Fruit fly (Drosophila melanogaster): ENCODE results near the gene Prp3.

The Prp3 gene

dm6 chr3L:19929051-19929718 is 19.1 kb downstream of the Prp3 start (continued):
- TF ChIP-seq esn (GFP tag; optimal IDR thresholded peaks at IDR 0.05) (peak; percentile 58), acj6 (GFP tag; optimal IDR thresholded peaks at IDR 0.05) (peak; percentile 8), cyc (GFP tag; optimal IDR thresholded peaks at IDR 0.05) (peak; percentile 5), Ets96B (tag; optimal IDR thresholded peaks at IDR 0.05) (no peak), Blimp-1 (GFP tag; optimal IDR thresholded peaks at IDR 0.05) (peak; percentile 33), CG9139 (GFP tag; optimal IDR thresholded peaks at IDR 0.05) (no peak), CG15336 (GFP tag; IDR thresholded peaks at IDR 0.05) (0 out of 2 replicates have a peak, but pooled peaks have one; percentile 10), CG1621 (tag; optimal IDR thresholded peaks at IDR 0.05) (no peak), CG3032 (tag; optimal IDR thresholded peaks at IDR 0.05) (no peak), Smox (GFP tag; optimal IDR thresholded peaks at IDR 0.05) (peak; percentile 48), Hr4 (GFP tag; optimal IDR thresholded peaks at IDR 0.05) (peak; percentile 60), salr (GFP tag; optimal IDR thresholded peaks at IDR 0.05) (peak in 1 of 2 experiments; percentile 27), CG4318 (GFP tag; optimal IDR thresholded peaks at IDR 0.05) (no peak), Eip75B (GFP tag; optimal IDR thresholded peaks at IDR 0.05) (peak; percentile 9), CG6792 (GFP tag; optimal IDR thresholded peaks at IDR 0.05) (no peak)

DNA sequence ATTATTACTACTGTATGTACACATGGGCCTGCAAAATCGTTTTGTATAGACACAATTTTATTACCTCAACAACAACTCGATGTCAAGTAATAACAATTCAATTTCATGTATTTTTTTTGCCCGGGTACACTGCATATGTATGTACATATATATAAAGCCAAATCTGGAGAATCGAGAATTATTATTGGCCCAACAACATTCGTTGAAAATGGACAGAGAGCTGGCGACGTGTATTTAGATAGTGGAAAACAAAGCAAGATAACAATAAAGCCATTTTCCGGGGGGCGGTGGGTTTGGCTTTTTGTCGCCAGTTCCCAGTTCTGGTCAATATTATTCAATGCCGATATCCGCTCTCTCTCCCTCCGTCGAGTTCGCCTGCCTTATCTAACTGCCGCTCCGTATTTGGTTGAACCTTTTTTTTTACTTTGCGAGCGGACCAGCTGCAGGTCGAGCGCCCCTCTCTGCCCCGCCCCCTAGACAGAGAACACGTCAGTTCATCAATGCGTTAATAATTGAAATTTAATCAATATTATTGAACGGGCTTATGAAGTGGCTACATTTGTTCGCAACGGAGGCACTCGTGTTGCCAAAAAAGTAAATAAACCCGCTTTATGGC is 19.7 kb downstream of the Prp3 start:
- TF ChIP-seq CG31627 (GFP tag; optimal IDR thresholded peaks at IDR 0.05) = no peak
- no peak for TF ChIP-seq CG3919 (GFP tag; optimal IDR thresholded peaks at IDR 0.05)
- TF ChIP-seq Lpt (GFP tag; optimal IDR thresholded peaks at IDR 0.05) = no peak
- no peak for TF ChIP-seq CG4318 (GFP tag; optimal IDR thresholded peaks at IDR 0.05)
- TF ChIP-seq vri (GFP tag; optimal IDR thresholded peaks at IDR 0.05) = peak; percentile 100
- no peak for TF ChIP-seq cyc (GFP tag; optimal IDR thresholded peaks at IDR 0.05)
- TF ChIP-seq CG34406 (GFP tag; optimal IDR thresholded peaks at IDR 0.05) = no peak
- TF ChIP-seq Sox15 (GFP tag; optimal IDR thresholded peaks at IDR 0.05) = no peak
- TF ChIP-seq Ets96B (tag; optimal IDR thresholded peaks at IDR 0.05) = no peak
- no peak for TF ChIP-seq Eip75B (GFP tag; optimal IDR thresholded peaks at IDR 0.05)
- no peak for TF ChIP-seq fd85E (GFP tag; optimal IDR thresholded peaks at IDR 0.05)
- no peak for TF ChIP-seq esn (GFP tag; optimal IDR thresholded peaks at IDR 0.05)
- no peak for TF ChIP-seq eg (GFP tag; IDR thresholded peaks at IDR 0.05)
- no peak for TF ChIP-seq pdm3 (GFP tag; optimal IDR thresholded peaks at IDR 0.05)
- TF ChIP-seq CG6792 (GFP tag; optimal IDR thresholded peaks at IDR 0.05) = no peak
- TF ChIP-seq Smox (GFP tag; optimal IDR thresholded peaks at IDR 0.05) = no peak
- TF ChIP-seq CG7368 (GFP tag; optimal IDR thresholded peaks at IDR 0.05) = no peak
- 0 out of 3 replicates have a peak, but pooled peaks have one; percentile 39 for TF ChIP-seq CG6163 (GFP tag; IDR thresholded peaks at IDR 0.05)
- no peak for TF ChIP-seq lz (GFP tag; optimal IDR thresholded peaks at IDR 0.05)
- TF ChIP-seq CG6808 (GFP tag; optimal IDR thresholded peaks at IDR 0.05) = no peak
- no peak for TF ChIP-seq Blimp-1 (GFP tag; optimal IDR thresholded peaks at IDR 0.05)
- peak; percentile 65 for TF ChIP-seq Eip78C (GFP tag)
- TF ChIP-seq CG15336 (GFP tag; IDR thresholded peaks at IDR 0.05) = no peak
- no peak for TF ChIP-seq CG8319 (GFP tag; optimal IDR thresholded peaks at IDR 0.05)
- TF ChIP-seq fkh (GFP tag; optimal IDR thresholded peaks at IDR 0.05) = peak; percentile 37
- no peak for TF ChIP-seq Gug (GFP tag; IDR thresholded peaks at IDR 0.05)
- no peak for TF ChIP-seq CG32006 (GFP tag; optimal IDR thresholded peaks at IDR 0.05)
- no peak for TF ChIP-seq CG6854 (GFP tag; optimal IDR thresholded peaks at IDR 0.05)
- TF ChIP-seq spab (GFP tag; optimal IDR thresholded peaks at IDR 0.05) = no peak
- no peak for TF ChIP-seq CG11294 (GFP tag; IDR thresholded peaks at IDR 0.05)
- no peak for TF ChIP-seq CG10631 (GFP tag; optimal IDR thresholded peaks at IDR 0.05)
- TF ChIP-seq Sox102F (GFP tag; optimal IDR thresholded peaks at IDR 0.05) = no peak
- no peak for TF ChIP-seq dac (GFP tag; optimal IDR thresholded peaks at IDR 0.05)
- no peak for TF ChIP-seq CG11762 (GFP tag; optimal IDR thresholded peaks at IDR 0.05; ENCODE audit: insufficient read depth)
- no peak for TF ChIP-seq Hr4 (GFP tag; optimal IDR thresholded peaks at IDR 0.05)
- TF ChIP-seq svp (GFP tag) = peak; percentile 81
- no peak for TF ChIP-seq CG11902 (GFP tag; optimal IDR thresholded peaks at IDR 0.05)
- no peak for TF ChIP-seq CG8119 (GFP tag; IDR thresholded peaks at IDR 0.05)
- TF ChIP-seq Sox14 (GFP tag; optimal IDR thresholded peaks at IDR 0.05) = no peak
- TF ChIP-seq net (GFP tag; optimal IDR thresholded peaks at IDR 0.05) = no peak
- TF ChIP-seq fd59A (GFP tag; optimal IDR thresholded peaks at IDR 0.05) = no peak
- TF ChIP-seq salr (GFP tag; optimal IDR thresholded peaks at IDR 0.05) = no peak
- no peak for TF ChIP-seq CG6276 (GFP tag; optimal IDR thresholded peaks at IDR 0.05)
